Worm (Caenorhabditis elegans): ENCODE data around the gene pqn-74.

pqn-74 gene

DNA sequence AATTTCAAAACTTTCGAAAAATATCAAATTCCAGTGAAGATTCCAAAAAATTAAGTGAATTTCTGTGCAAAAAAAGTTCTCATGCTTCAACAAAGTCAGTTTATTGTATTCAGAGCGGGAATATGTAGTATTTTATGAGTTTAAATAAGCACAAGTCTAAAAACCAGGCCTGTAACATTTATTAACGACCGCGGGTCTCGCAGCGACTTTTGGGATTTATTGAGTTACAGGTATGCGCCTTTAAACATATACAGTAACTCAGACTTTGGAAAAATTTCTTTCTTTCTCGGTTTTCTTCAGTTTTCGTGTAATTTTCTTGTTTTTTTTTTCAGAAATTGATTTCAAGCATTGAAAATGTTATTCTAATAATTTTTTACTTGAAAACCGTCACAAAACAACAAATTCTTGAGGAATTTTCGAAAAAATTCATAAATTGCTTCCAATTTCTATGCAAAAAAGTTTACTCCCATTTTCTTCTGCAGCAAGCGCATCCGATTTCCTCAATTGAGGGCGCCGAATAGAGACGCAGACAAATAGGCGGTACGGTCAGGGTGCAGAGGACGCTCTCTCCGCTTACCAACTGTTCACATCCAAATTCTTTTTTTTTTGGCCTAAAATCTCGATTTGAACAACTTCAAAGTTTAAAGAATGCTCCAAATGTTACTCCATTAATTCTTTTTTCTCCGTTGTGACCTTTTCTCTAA is 19.7 kb downstream of the pqn-74 start:
- TF ChIP-seq W03F9.2 (tag; optimal IDR thresholded peaks at IDR 0.05): no peak
- TF ChIP-seq dao-5 (tag; optimal IDR thresholded peaks at IDR 0.05): no peak
- TF ChIP-seq him-1 (tag; optimal IDR thresholded peaks at IDR 0.05): no peak

DNA sequence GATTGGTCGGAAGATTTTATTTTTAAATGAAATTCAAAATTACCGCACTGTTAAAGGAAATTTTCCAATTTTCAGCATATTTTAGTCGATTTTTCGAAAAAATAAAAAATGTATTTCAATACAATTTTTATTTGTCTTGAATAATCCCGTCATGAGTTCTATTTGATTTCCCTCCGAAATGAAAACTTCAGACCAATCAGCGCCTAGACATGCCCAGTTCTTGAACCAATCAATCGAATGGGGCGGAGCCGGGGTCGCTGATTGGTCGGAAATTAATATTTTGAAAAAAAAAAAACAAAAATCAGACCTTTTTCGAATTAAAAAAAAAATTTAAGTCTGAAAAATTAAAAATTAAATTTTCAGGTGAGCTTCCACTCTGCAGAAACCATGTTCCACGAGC is 21.6 kb downstream of the pqn-74 start:
- no peak for TF ChIP-seq W03F9.2 (tag; optimal IDR thresholded peaks at IDR 0.05)
- no peak for TF ChIP-seq him-1 (tag; optimal IDR thresholded peaks at IDR 0.05)

DNA sequence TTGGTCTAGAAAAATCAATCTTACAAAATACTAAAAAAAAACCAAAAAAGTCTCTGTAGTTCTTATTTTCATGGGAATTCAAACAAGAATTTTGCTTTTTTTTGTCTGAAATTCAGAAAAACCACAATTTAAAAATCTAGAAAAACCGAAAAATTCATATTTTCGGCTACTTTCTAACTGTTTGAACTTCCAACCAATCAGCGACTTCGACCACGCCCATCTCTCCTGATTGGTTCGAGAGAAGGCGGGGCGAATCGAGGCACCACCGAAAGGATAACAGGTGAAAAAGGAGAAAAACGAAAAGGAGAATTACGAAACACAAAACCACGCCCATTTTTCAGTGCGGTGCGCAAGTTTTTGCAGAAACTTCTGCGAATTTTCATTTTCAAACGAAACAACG is 26.4 kb downstream of the pqn-74 start:
- TF ChIP-seq him-1 (tag; optimal IDR thresholded peaks at IDR 0.05) (no peak), dao-5 (tag; optimal IDR thresholded peaks at IDR 0.05) (no peak), W03F9.2 (tag; optimal IDR thresholded peaks at IDR 0.05) (no peak)

ce11 chrIV:13303442-13303841 is 27.8 kb downstream of the pqn-74 start, which contains the start of gene Y67H2A.7:
Gene Y67H2A.7, plus strand, starts transcription at chrIV:13303742.
- no peak for TF ChIP-seq dao-5 (tag; optimal IDR thresholded peaks at IDR 0.05)
- no peak for TF ChIP-seq W03F9.2 (tag; optimal IDR thresholded peaks at IDR 0.05)
- TF ChIP-seq him-1 (tag; optimal IDR thresholded peaks at IDR 0.05): no peak

DNA sequence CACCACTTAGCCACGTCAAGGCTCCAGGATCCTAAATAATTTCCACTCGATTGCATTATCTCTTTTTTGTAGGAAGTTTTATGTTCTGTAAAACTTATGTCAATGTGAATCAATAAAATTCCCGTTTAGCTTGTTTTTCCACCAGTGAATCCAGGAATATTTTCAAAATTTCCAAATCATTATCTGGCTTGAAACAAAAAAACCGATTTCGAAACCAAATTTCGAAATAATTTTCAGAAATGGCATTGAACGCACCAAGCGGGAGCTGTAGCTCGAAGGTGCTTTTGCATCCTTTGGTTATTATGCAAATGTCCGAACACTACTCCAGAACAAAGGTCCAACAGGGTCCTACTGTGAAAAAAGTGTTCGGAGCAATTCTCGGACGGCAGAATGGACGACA is 30.6 kb downstream of the pqn-74 start, which contains the start of gene csn-6:
Gene csn-6 (plus strand): TSS at position 234 of the 400 bp plus-strand sequence.
- no peak for TF ChIP-seq dao-5 (tag; optimal IDR thresholded peaks at IDR 0.05)
- TF ChIP-seq W03F9.2 (tag; optimal IDR thresholded peaks at IDR 0.05): no peak
- TF ChIP-seq him-1 (tag; optimal IDR thresholded peaks at IDR 0.05): no peak

DNA sequence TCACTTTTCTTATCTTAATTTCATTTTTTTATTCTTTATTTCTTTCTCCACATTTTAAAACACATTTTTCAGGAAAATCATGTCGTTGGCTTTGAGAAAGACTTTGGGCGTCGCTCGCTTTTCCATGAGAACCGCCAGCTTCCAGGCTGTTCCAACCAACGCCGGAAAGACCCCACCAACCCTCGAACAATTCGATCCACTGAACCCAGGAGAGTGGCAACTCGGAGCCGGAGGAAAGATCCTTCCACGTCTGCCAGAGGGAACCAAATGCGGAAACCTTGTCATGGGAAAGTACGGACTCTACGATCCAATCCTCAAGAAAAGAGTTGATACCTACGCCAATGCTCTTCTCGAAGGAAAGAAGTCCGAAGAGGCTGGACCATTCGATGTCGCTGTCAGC is 31.1 kb downstream of the pqn-74 start, which contains the start of gene kdp-1:
Gene kdp-1 (plus strand): TSS at position 80 of the 400 bp plus-strand sequence.
- TF ChIP-seq dao-5 (tag; optimal IDR thresholded peaks at IDR 0.05) (no peak), W03F9.2 (tag; optimal IDR thresholded peaks at IDR 0.05) (no peak), him-1 (tag; optimal IDR thresholded peaks at IDR 0.05) (no peak)

DNA sequence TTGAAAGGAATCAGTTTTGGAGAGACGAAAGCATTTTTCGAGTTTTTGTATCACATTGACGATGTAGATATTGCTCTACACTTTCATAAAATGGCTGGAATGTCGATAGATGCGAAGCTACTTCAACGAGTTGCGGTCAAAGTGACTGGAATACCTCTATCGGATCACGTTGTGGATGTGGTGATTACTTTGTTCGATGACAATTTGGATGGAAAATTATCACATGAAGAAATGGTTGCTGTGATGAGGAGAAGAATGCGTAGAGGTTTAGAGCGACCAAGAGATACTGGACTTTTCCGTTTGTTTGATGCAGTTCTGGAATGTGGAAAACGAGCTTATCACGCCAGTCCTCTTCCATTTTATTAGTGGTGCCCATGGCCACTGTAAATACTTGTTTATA is 31.6 kb downstream of the pqn-74 start:
- TF ChIP-seq W03F9.2 (tag; optimal IDR thresholded peaks at IDR 0.05) (no peak), him-1 (tag; optimal IDR thresholded peaks at IDR 0.05) (no peak), dao-5 (tag; optimal IDR thresholded peaks at IDR 0.05) (no peak)

- no peak for TF ChIP-seq him-1 (tag; optimal IDR thresholded peaks at IDR 0.05)
- peak; percentile 21 for TF ChIP-seq W03F9.2 (tag; optimal IDR thresholded peaks at IDR 0.05)
- no peak for TF ChIP-seq dao-5 (tag; optimal IDR thresholded peaks at IDR 0.05)
Measured at ce11 chrIV:13297746-13298145, 33.5 kb downstream of the pqn-74 start, which contains the start of the genes Y67H2A.2 and micu-1. Gene Y67H2A.2, minus strand, starts transcription at chrIV:13297819. Gene micu-1, plus strand, starts transcription at chrIV:13297926.

DNA sequence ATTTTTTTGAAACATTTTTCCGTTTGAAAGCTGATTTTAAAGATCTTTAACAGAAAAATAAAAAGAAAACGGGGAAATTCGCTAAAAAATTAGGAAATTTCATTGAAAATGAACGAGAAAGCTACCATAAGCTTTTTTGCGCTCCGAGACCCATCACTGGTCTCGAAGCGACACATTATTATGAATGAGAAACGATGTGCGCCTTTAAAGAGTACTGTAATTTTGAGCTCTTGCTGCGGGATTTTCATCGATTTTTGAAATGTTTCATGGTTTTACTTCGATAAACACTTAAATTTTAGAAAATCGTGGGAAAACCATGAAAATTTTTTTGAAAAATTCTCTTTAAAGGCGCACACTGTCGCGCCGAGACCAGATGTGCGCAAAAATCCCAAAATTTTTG is 41.0 kb downstream of the pqn-74 start:
- no peak for TF ChIP-seq W03F9.2 (tag; optimal IDR thresholded peaks at IDR 0.05)
- TF ChIP-seq him-1 (tag; optimal IDR thresholded peaks at IDR 0.05): no peak
- TF ChIP-seq dao-5 (tag; optimal IDR thresholded peaks at IDR 0.05): no peak

- TF ChIP-seq him-1 (tag; optimal IDR thresholded peaks at IDR 0.05): no peak
Measured at ce11 chrIV:13289321-13289720, 41.9 kb downstream of the pqn-74 start, which contains the start of gene Y67H2A.10. Gene Y67H2A.10, minus strand, starts transcription at chrIV:13289504.

DNA sequence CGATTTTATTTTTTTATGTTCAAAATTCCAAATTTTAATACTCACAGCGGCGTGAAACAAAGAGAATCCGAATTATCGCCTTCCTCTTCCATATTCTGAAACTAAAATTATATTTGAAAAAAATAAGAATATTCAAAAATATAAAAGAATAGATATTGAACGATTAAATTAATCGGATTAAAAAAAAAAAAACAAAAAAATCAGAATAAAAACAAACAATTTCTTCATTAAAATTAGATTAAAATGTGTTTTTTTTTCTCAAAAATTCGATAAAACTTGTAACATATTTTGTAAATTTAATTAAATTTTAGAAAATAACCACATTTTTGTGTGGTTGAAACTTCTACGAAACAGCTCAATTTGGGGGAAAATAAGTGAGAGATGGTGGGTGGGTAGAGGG is 48.4 kb downstream of the pqn-74 start, which contains the start of gene cpsf-3:
Gene cpsf-3 (minus strand): TSS at position 101 of the 400 bp plus-strand sequence.
- no peak for TF ChIP-seq him-1 (tag; optimal IDR thresholded peaks at IDR 0.05)
- no peak for TF ChIP-seq dao-5 (tag; optimal IDR thresholded peaks at IDR 0.05)
- no peak for TF ChIP-seq W03F9.2 (tag; optimal IDR thresholded peaks at IDR 0.05)
